Fruit fly (Drosophila melanogaster) Kc167 (cell line): Measurements from ENCODE around the gene Usp39.

ENCODE experiments used
- Myc ChIP-seq: fragments of >200 bp; optimal IDR thresholded peaks from 2 replicates; lab custom pipeline; 2017; ENCODE audit warnings: missing external identifiers
- Sin3A ChIP-seq: fragments of >200 bp; optimal IDR thresholded peaks from 2 replicates; lab custom pipeline; 2018; ENCODE audit warnings: missing external identifiers
- h ChIP-seq: fragments of >200 bp; optimal IDR thresholded peaks from 3 replicates; lab custom pipeline; 2018; ENCODE audit warnings: missing external identifiers
- insv ChIP-seq: fragments of >200 bp; optimal IDR thresholded peaks from 3 replicates; lab custom pipeline; 2018; ENCODE audit warnings: missing external identifiers
- psq ChIP-seq: fragments of >200 bp; optimal IDR thresholded peaks from 2 replicates; lab custom pipeline; 2017; ENCODE audit warnings: missing external identifiers
- ttk ChIP-seq: sonication (Bioruptor generic); optimal IDR thresholded peaks from 2 replicates; lab custom pipeline; 2017; ENCODE audit warnings: missing external identifiers

Usp39 gene

DNA sequence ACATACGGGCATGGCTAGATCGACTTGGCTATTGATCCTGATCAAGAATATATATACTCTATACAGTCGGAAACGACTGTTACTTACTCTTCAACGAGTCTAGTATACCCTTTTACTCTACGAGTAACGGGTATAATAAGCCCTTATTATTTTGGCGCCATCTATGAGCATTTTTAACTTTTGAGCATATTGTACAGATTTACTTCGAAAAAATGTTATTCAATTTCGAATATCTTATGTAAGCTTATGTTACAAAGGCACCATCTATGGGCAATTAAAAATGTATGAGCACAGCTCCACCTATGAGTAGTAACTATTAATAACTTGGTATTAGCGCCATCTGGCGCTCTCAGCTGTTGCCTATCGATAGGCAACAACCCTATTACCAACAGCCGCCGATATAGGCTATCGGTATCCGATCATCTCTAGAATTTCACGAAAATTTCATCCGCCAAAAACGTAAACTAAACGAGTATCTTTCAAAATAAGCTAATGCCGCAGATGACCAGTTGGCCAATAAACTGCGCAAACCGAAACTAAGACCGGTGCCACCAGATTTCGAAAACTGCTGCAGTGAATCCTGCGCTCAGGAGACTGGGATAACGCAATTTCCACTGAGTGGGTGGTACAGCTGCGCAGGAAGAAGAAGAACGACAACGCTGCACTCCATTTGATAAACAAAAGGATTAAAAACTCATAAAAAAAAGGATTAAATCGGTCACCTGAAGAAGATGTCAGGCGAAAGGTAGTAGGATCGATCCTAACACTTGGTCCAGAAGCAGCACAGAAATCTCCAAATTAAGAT, 14.6 kb upstream of the Usp39 start, which contains the start of gene htk:
htk (plus strand) TSS at position 435 of the 805 bp plus-strand sequence.
- TF ChIP-seq insv (lab: Kevin White, UChicago), result no peak
- TF ChIP-seq ttk (lab: Kevin White, UChicago), result no peak
- no peak for TF ChIP-seq psq (lab: Kevin White, UChicago)
- no peak for TF ChIP-seq h (lab: Kevin White, UChicago)
- TF ChIP-seq Myc (lab: Kevin White, UChicago), result no peak
- no peak for TF ChIP-seq Sin3A (lab: Kevin White, UChicago)

DNA sequence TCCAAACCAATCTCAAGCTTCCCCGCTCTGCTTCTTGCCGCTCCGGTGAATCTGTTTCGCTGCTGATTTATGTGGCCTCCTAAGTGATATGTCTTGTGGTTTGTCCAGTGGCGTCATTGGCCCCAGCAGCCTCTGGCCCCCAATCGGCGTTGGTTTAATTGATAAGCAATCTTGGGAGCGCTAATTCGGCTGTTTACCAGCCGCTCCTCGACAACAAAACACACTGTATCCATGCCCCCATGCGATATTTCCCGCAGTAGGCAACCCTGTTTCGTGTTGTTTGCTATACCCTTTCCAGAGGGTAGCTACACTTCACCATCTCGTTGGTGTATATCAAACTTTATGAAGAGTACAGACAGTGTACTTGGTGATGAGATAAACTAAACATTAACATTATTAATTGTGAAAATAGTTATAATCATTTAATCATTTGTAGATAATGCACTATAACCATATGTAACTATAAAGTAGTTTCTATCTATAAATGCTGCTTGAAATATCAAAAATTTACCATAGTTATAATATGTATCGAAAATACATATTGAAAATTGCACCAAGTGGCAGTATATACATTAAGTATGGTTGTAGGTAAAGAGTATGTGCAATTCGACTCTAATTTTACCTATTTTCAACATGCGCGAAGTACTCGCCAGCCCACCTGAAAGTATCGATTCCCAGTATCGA, 9.5 kb upstream of the Usp39 start, which contains the start of gene shop:
shop (minus strand) TSS at position 229 of the 684 bp plus-strand sequence.
- TF ChIP-seq Sin3A (lab: Kevin White, UChicago) (no peak), insv (lab: Kevin White, UChicago) (no peak), ttk (lab: Kevin White, UChicago) (no peak), Myc (lab: Kevin White, UChicago) (no peak), h (lab: Kevin White, UChicago) (no peak), psq (lab: Kevin White, UChicago) (no peak)

DNA sequence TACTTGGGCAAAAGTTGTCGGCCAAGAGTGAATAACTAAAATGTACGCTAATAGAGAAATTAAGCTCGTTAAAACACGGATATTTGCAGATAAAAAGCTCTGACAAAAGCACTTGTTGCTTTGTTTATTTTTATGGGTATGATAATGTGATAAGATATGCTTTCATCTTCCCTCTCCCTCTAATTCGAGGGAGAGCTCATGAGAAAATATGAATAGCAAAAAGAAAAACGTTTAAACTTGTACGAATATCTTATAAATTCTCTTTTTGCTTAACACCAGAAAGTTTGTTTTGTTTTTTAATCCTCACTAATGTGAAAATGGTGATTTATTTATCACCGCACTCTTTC, 9.0 kb upstream of the Usp39 start:
- TF ChIP-seq insv (lab: Kevin White, UChicago) (no peak), Sin3A (lab: Kevin White, UChicago) (no peak), h (lab: Kevin White, UChicago) (no peak), psq (lab: Kevin White, UChicago) (no peak), ttk (lab: Kevin White, UChicago) (no peak), Myc (lab: Kevin White, UChicago) (no peak)

DNA sequence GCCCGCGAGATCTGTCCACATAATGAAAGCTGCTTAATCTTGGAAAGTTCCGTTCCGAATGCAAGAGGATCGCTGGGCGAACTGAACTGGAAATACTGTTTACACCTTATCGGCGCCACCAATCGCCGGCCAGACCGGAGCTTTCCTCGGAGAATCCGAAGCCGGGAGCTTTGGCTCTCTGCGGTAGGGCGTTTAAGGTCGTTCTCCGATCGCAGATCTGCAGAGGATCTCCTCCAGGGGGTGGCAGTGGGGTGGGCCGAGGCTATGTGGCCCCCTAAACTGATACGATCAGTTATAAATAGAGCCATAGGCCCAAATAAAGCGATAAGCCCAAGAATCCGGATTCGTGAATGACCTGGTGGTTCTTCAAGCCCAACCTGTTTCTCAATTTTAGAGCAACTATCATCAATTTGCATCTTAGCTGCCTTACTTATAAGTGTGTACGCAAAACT, 621 bp upstream of the Usp39 start, which contains the start of gene CG7322:
CG7322 (minus strand) TSS at position 402 of the 452 bp plus-strand sequence.
- no peak for TF ChIP-seq h (lab: Kevin White, UChicago)
- no peak for TF ChIP-seq psq (lab: Kevin White, UChicago)
- TF ChIP-seq Sin3A (lab: Kevin White, UChicago), result no peak
- TF ChIP-seq Myc (lab: Kevin White, UChicago), result no peak
- no peak for TF ChIP-seq insv (lab: Kevin White, UChicago)
- TF ChIP-seq ttk (lab: Kevin White, UChicago), result no peak

DNA sequence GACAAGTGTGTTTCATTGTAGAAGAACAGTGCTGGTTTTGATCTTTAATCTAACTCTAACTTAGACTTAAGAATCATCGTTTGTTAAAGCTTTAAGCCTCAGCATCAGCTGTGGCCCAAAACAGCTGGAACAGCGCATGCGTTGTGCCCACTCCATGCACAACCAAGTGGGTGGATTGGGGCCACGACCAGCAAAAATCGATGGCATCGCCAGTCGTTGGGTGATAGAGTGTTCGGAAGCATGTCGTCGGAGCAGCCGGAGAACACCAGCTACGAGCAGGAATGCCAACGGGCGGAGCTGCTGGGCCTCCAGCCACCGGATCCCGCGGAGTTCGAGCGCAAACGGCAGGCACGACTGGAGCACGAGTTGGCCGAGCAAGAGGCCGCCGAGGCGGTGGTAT, 2.1 kb downstream of the Usp39 start, which contains the start of gene CG32544:
CG32544 (plus strand) TSS at position 211 of the 400 bp plus-strand sequence.
- no peak for TF ChIP-seq psq (lab: Kevin White, UChicago)
- TF ChIP-seq ttk (lab: Kevin White, UChicago), result no peak
- no peak for TF ChIP-seq insv (lab: Kevin White, UChicago)

DNA sequence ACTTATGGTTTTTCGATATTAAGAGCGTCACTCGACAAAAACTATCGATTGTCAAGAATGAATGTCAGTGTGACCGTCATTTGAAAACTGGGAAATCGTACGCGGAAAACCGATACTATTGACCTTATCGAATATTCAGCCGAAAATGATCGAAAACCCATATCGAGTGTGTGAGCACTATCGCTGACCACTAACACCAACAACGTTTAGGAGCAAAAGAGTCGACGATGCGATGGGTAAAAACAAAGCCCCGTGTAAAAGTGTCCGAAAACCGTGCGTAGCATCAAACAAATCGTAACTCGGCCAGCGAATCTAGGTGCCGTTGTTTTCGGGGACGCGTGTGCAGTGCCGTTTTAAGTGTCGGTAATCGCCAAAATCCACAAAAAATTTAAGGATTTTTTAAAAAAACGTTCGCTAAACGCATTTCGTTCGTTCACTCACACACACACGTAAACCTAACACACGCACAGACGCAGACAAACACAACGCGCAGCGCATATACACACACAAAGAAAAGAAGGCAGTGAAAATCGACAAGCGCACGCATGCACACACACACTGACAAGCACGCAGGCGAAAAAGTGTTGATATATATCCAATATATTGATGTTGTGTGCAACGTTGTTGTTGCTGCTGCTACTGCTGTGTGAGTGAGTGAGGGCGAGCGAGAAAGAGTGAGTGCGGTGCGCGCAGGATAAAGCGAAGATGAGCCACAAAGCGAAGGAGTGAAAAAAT, 5.9 kb downstream of the Usp39 start, which contains the start of the genes CG7326 and Dora:
CG7326 (minus strand) TSS at position 29 of the 735 bp plus-strand sequence.
Dora (plus strand) TSS at position 203 of the 735 bp plus-strand sequence.
- no peak for TF ChIP-seq h (lab: Kevin White, UChicago)
- no peak for TF ChIP-seq insv (lab: Kevin White, UChicago)
- no peak for TF ChIP-seq Myc (lab: Kevin White, UChicago)
- no peak for TF ChIP-seq Sin3A (lab: Kevin White, UChicago)
- no peak for TF ChIP-seq ttk (lab: Kevin White, UChicago)
- peak; percentile 82 for TF ChIP-seq psq (lab: Kevin White, UChicago)

DNA sequence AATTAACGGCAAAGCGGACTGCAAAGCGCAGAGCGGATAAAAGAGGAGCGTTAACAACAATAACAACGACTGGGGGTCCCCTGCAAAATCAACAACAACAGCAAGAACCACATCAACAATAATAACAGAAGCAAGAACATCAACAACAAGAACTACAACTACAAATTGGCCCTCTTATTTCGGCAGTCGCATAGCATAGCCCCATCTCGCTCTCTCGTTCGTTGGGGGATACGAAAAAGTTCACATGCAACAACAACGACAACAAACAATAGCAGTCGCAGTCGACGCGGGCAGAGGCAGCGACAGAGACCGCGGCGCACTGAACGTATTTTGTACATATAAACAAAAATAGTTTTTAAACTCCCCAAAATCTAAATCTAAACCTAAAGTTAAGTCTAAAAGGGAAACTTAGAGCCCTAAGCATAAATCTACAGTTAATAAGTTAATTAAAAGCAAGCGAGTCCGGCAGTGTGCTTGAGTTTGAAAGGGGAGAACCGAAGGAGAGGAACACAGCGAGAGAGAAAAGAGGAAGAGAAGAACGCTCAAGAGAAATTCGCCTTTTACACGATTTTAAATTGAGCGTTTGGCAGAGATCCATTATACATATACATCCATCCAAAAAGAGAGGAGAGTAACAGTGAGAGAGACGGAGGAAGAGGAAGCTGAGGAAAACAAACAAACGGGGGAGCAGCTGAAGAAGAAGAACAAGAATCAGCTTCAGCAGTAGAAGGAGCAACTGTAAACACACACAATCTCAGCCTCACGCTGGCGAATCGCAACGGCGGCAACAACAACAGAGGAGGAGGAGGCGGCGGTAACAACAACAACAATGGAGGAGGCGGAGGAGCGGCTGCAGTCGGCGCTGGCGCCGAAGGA, 6.7 kb downstream of the Usp39 start:
- TF ChIP-seq insv (lab: Kevin White, UChicago) (no peak), h (lab: Kevin White, UChicago) (no peak), Sin3A (lab: Kevin White, UChicago) (no peak), psq (lab: Kevin White, UChicago) (no peak), ttk (lab: Kevin White, UChicago) (no peak), Myc (lab: Kevin White, UChicago) (no peak)

DNA sequence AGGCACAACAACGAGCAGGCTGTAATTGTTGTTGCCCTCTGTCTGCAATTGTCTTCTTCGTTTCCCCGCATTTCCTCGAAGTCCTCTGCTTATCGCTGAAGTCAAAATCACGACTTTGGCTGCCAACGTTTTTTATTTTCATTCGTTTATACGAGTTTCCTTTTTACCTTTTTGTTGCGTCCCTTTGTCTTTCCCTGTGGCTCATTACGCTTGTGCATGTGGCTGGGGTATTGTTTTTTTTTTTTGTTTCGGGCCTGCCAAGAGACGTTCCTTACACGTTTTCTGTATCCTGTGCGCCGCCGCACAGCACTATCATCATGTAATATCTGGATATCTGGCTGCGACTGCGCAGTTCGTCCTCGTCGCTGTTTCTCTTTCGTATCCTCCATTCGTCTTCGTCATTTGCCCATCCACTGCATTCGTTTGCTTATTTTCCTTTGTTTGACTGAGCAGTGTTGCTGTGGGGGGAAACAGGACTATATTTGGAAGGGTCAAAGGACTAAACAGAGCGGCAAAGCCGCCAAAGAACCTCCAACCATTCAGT, 8.4 kb downstream of the Usp39 start:
- no peak for TF ChIP-seq h (lab: Kevin White, UChicago)
- TF ChIP-seq Myc (lab: Kevin White, UChicago), result no peak
- no peak for TF ChIP-seq psq (lab: Kevin White, UChicago)
- no peak for TF ChIP-seq insv (lab: Kevin White, UChicago)
- TF ChIP-seq ttk (lab: Kevin White, UChicago), result no peak
- TF ChIP-seq Sin3A (lab: Kevin White, UChicago), result no peak

DNA sequence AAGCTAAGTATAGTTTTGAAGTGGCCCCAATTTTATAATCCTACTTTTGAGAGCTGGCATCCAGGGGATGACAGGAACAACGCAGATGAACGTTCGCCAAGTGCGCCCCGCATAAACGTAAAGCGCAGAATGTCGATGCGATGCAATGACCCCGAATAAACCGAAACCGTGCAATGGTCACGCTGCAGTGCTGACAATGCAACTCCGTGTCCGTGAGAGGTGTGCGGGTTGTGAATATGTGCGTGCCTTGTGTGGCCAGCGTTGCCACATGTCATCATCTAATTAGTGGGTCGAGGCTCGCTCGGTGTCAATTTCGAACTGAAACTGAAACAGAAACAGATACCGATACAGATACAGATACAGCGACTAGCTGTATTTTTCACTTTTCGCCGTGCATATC, 10.1 kb downstream of the Usp39 start:
- TF ChIP-seq psq (lab: Kevin White, UChicago), result no peak
- no peak for TF ChIP-seq h (lab: Kevin White, UChicago)
- TF ChIP-seq ttk (lab: Kevin White, UChicago), result no peak
- TF ChIP-seq insv (lab: Kevin White, UChicago), result no peak
- no peak for TF ChIP-seq Myc (lab: Kevin White, UChicago)
- no peak for TF ChIP-seq Sin3A (lab: Kevin White, UChicago)
